Worm (Caenorhabditis elegans): ENCODE measurements around the gene dmd-10.

DNA sequence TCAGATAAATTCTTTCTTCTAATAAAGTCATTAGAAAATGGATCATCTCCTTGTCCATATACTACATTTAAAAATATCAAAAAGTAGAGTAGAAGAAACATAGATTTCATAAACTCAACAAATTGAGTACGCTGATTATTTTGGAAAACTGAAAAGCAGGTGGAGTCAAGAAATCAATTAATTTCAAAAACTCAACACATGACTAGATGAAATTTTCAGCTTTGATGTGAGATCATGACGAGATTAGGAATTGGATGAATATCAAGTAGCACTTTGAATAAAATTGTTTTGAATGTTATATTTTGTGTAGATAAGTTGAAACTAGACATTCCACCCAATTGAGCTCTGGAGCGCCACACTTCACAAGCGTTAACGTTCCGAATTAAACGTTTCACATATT lies 40.9 kb downstream of the dmd-10 start, which contains the start of gene F57B1.1:
- TF ChIP-seq dpff-1 (tag; optimal IDR thresholded peaks at IDR 0.05) = no peak
- no peak for TF ChIP-seq T26A5.8 (tag; optimal IDR thresholded peaks at IDR 0.05)
- no peak for TF ChIP-seq nhr-179 (tag; optimal IDR thresholded peaks at IDR 0.05)
